Worm (Caenorhabditis elegans): ENCODE measurements around the gene famh-136.

DNA sequence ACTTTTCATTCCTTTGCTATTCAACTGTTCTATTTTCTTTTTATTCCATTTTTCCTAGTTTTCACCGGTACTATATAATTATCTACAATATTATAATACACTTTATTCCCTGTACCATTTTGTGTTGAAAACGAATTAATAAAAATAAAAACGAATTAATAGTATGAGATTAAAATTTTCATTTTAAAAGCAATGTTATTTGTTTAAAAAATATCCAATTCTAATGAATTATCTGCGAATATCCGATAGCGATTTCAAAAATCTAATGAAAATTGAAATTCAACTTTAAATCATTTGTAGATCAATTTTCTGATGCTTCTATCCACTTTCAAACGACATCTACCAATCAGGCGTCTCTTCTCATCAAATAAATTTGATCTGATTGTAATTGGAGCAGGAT, 25.9 kb downstream of the famh-136 start, which contains the start of gene trxr-2:
- TF ChIP-seq sma-3 (GFP tag; optimal IDR thresholded peaks at IDR 0.05) (no peak), nhr-129 (tag; optimal IDR thresholded peaks at IDR 0.05) (no peak), mdl-1 (tag; optimal IDR thresholded peaks at IDR 0.05) (no peak), ceh-16 (tag; optimal IDR thresholded peaks at IDR 0.05) (no peak), ama-1 (optimal IDR thresholded peaks at IDR 0.05) (no peak), unc-62 (GFP tag; optimal IDR thresholded peaks at IDR 0.05) (no peak), lin-13 (GFP tag; optimal IDR thresholded peaks at IDR 0.05) (no peak), gmeb-1 (tag; optimal IDR thresholded peaks at IDR 0.05) (no peak), elt-3 (tag; optimal IDR thresholded peaks at IDR 0.05) (no peak), aly-2 (tag; optimal IDR thresholded peaks at IDR 0.05) (no peak)

All from whole organism, L2 larva.